Worm (Caenorhabditis elegans): ENCODE results near the gene M117.6.
A peak's percentile ranks its signal among the peaks of the same experiment; 100 is the strongest.

M117.6 gene

DNA sequence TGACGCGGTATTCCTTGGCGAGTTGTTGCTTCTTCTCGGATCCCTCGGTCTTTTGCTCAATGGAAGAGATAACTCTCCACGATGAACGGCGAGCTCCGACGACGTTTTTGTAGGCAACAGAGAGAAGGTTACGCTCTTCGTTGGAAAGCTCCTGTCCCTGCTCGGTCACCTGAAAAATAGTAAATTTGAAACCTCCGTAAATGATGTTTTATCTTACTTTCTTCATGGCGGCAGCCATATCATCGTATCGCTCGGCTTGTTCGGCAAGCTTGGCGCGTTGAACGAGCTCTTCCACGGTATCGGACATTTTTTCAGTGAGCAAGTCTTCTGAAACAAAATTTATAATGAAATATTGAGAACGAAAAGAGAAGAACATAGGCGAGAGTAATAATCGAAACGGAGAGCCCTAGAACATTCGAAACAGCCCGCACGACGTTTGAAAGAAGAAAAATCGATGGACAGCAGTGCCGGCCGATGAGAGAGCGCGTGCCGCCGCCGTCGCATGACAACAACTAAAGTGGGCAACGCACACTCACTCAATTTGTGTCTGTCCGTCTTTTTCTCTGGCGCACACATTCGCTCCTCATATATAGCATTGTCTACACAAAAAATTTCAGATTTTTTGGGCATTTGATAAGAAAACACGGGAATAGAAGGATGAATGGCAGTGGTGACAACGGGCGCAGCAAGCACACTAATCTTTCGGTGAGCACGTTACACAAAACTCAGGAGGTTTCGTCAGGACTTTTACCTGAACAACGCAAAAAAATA lies 6.1 kb downstream of the M117.6 start, which contains the start of the genes par-5 and M117.3 (continued):
- TF ChIP-seq D2030.7 (GFP tag; IDR thresholded peaks at IDR 0.05) (peak; percentile 11; the same call in 1 of the 2 replicates), repo-1 (tag; optimal IDR thresholded peaks at IDR 0.05) (no peak), hmg-20 (GFP tag; IDR thresholded peaks at IDR 0.05) (no peak), hlh-26 (GFP tag; conservative IDR thresholded peaks at IDR 0.05) (no peak), lin-26 (GFP tag; IDR thresholded peaks at IDR 0.05) (peak; percentile 68; the same call in 1 of the 2 replicates), nfya-1 (tag; optimal IDR thresholded peaks at IDR 0.05; ENCODE audit: borderline replicate concordance, insufficient read depth) (no peak), mcd-1 (GFP tag; IDR thresholded peaks at IDR 0.05) (peak; percentile 58), nhr-80 (tag; optimal IDR thresholded peaks at IDR 0.05) (peak; percentile 92), chd-7 (tag; optimal IDR thresholded peaks at IDR 0.05) (peak; percentile 53), madf-3 (GFP tag; IDR thresholded peaks at IDR 0.05) (no peak; the same call in 1 of the 2 replicates), lir-1 (GFP tag; conservative IDR thresholded peaks at IDR 0.05) (peak; percentile 51; the same call in 1 of the 2 replicates), let-526 (GFP tag; IDR thresholded peaks at IDR 0.05) (no peak), him-1 (tag; optimal IDR thresholded peaks at IDR 0.05) (no peak), ztf-18 (tag; optimal IDR thresholded peaks at IDR 0.05) (peak; percentile 55), sptf-2 (GFP tag; optimal IDR thresholded peaks at IDR 0.05) (no peak), efl-1 (GFP tag; optimal IDR thresholded peaks at IDR 0.05) (no peak), T26A5.8 (tag; optimal IDR thresholded peaks at IDR 0.05) (no peak), Y53G8AR.9 (GFP tag; conservative IDR thresholded peaks at IDR 0.05) (0 out of 2 replicates have a peak, but pooled peaks have one; percentile 63), zim-3 (tag; optimal IDR thresholded peaks at IDR 0.05) (no peak), ceh-100 (GFP tag; IDR thresholded peaks at IDR 0.05) (peak; percentile 35; the same call in 1 of the 2 replicates), lag-1 (GFP tag; IDR thresholded peaks at IDR 0.05) (no peak), dox-1 (GFP tag; IDR thresholded peaks at IDR 0.05) (peak; percentile 45; the same call in 1 of the 2 replicates), rec-8 (tag; optimal IDR thresholded peaks at IDR 0.05) (no peak), T07F8.4 (tag; optimal IDR thresholded peaks at IDR 0.05) (peak; percentile 73), nfyb-1 (GFP tag; IDR thresholded peaks at IDR 0.05) (peak; percentile 90), K12H6.12 (tag; optimal IDR thresholded peaks at IDR 0.05) (peak; percentile 76), pbrm-1 (GFP tag; IDR thresholded peaks at IDR 0.05) (peak; percentile 67; the same call in 1 of the 2 replicates), B0336.3 (GFP tag; IDR thresholded peaks at IDR 0.05) (peak; percentile 74; the same call in 1 of the 2 replicates), madf-10 (tag; optimal IDR thresholded peaks at IDR 0.05) (peak; percentile 64), fkh-3 (tag; optimal IDR thresholded peaks at IDR 0.05) (no peak), Y79H2A.3 (GFP tag; conservative IDR thresholded peaks at IDR 0.05) (no peak), lin-54 (GFP tag; optimal IDR thresholded peaks at IDR 0.05) (peak; percentile 68), F23B12.7 (tag; optimal IDR thresholded peaks at IDR 0.05; ENCODE audit: insufficient read depth) (no peak), xnd-1 (tag; optimal IDR thresholded peaks at IDR 0.05) (no peak), B0019.2 (GFP tag; conservative IDR thresholded peaks at IDR 0.05) (peak; percentile 40; the same call in 1 of the 2 replicates), pha-4 (tag; optimal IDR thresholded peaks at IDR 0.05) (no peak), cebp-1 (GFP tag; IDR thresholded peaks at IDR 0.05) (peak; percentile 75), cebp-1 (tag; optimal IDR thresholded peaks at IDR 0.05) (peak; percentile 89), nhr-120 (GFP tag; IDR thresholded peaks at IDR 0.05) (no peak), F57A8.1 (GFP tag; optimal IDR thresholded peaks at IDR 0.05) (no peak), akir-1 (GFP tag; optimal IDR thresholded peaks at IDR 0.05) (no peak), ceh-40 (GFP tag; IDR thresholded peaks at IDR 0.05) (no peak), madf-6 (GFP tag; IDR thresholded peaks at IDR 0.05) (peak; percentile 29; the same call in 1 of the 2 replicates), ztf-28 (GFP tag; IDR thresholded peaks at IDR 0.05) (no peak), F37B4.10 (GFP tag; IDR thresholded peaks at IDR 0.05) (no peak), mes-4 (tag; optimal IDR thresholded peaks at IDR 0.05) (no peak), ekl-4 (GFP tag; IDR thresholded peaks at IDR 0.05) (peak; percentile 92)

Data from whole organism, young adult.